Worm (Caenorhabditis elegans): ENCODE data around the gene str-118.
A peak's percentile ranks its signal among the peaks of the same experiment; 100 is the strongest.

Gene str-118

DNA sequence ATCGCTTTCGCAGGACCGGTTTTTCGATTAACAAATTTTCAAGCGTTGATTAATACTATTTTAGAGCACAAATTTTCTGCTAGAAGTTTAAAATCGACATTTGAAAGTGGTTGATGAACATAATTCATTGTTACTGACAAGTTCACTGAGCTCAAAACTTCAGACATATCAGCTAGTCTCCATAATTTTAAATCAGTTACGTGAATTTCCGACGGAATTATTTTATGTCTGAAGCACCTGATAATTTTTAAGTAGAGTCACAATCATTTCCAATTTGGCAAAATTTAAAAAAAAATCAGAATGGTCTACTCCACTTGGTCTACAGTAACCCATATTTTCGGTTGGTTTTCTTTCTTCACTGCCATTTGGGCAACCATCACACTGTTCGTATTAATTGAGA is at the start of gene str-118:
str-118 (plus strand) TSS at position 301 of the 400 bp plus-strand sequence.
- no peak for TF ChIP-seq unc-62 (GFP tag; optimal IDR thresholded peaks at IDR 0.05)
- TF ChIP-seq lsy-12 (tag; optimal IDR thresholded peaks at IDR 0.05) = no peak
- no peak for TF ChIP-seq nhr-23 (tag; optimal IDR thresholded peaks at IDR 0.05)
- TF ChIP-seq nhr-11 (tag; optimal IDR thresholded peaks at IDR 0.05) = no peak
- TF ChIP-seq fkh-2 (tag; optimal IDR thresholded peaks at IDR 0.05) = no peak
- TF ChIP-seq zag-1 (tag; optimal IDR thresholded peaks at IDR 0.05) = no peak
- no peak for TF ChIP-seq nhr-28 (tag; optimal IDR thresholded peaks at IDR 0.05)
- TF ChIP-seq elt-2 (tag; optimal IDR thresholded peaks at IDR 0.05) = no peak
- no peak for TF ChIP-seq pqm-1 (tag; optimal IDR thresholded peaks at IDR 0.05)
- no peak for TF ChIP-seq nhr-67 (tag; optimal IDR thresholded peaks at IDR 0.05)
- no peak for TF ChIP-seq ztf-11 (tag; optimal IDR thresholded peaks at IDR 0.05)
- TF ChIP-seq tbx-2 (tag; optimal IDR thresholded peaks at IDR 0.05) = no peak
- no peak for TF ChIP-seq nhr-77 (tag; optimal IDR thresholded peaks at IDR 0.05)
- TF ChIP-seq ztf-4 (tag; optimal IDR thresholded peaks at IDR 0.05) = no peak
- TF ChIP-seq elt-3 (tag; optimal IDR thresholded peaks at IDR 0.05) = no peak
- no peak for TF ChIP-seq nhr-12 (tag; optimal IDR thresholded peaks at IDR 0.05)
- no peak for TF ChIP-seq pha-4 (tag; optimal IDR thresholded peaks at IDR 0.05)

DNA sequence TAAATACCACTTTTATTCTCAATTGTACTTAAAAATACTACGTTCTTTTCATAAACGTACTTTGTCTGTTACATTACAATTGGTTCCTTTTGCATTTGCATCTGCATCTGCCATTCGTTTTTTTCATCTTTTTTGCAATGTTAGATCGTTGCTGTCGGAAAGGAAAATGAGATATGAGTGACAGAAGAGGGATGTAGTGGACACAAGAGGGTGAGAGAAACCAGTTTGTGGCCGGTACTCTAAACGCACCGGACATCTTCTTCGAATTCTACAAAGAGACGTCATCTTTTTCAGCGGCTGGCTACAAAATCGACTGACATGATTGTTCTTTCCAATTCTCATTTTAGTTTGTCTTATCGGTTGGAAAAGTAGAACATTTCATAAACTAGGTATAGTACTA is 49.2 kb upstream of the str-118 start:
- TF ChIP-seq nfya-1 (tag; optimal IDR thresholded peaks at IDR 0.05; ENCODE audit: insufficient read depth) (peak; percentile 24), daf-12 (tag; optimal IDR thresholded peaks at IDR 0.05) (no peak), unc-62 (GFP tag; optimal IDR thresholded peaks at IDR 0.05) (peak; percentile 78), egl-27 (tag; optimal IDR thresholded peaks at IDR 0.05) (peak; percentile 5), lin-15B (tag; optimal IDR thresholded peaks at IDR 0.05) (no peak), fkh-10 (GFP tag; optimal IDR thresholded peaks at IDR 0.05) (no peak), elt-3 (tag; optimal IDR thresholded peaks at IDR 0.05) (no peak), nhr-25 (tag; optimal IDR thresholded peaks at IDR 0.05) (peak; percentile 78)

DNA sequence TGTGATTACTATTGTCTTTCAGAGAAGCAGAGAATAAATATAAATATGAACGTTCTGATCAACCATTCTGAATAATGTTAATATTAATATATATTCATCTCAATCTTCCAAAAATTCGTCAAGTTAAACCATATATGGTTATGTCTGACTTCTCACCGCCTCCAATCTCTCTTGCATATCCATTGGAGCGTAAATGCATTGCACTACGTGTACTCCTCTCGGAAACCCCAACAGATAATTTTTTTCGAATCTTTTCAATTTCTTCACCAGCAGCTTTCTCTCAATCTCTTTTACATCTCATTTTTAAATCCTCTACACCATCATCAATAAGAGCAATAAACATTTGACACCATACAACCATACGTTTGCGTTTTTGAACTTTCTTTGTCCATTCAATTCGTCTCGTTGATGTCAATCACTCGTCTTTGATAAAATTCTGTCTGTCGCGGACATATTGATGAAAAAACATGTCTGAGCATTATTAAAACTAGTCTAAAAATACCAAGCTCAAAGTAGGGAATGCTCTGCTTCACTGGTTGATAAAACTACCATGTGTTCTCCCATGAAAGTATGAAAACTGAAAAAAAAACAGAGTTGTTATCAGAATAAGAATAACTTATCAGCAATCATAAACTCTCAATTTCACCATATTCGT is 48.5 kb upstream of the str-118 start:
- TF ChIP-seq zag-1 (tag; optimal IDR thresholded peaks at IDR 0.05) (no peak), elt-1 (tag; optimal IDR thresholded peaks at IDR 0.05) (no peak), snpc-4 (tag; optimal IDR thresholded peaks at IDR 0.05) (peak; percentile 42), hmg-11 (tag; optimal IDR thresholded peaks at IDR 0.05) (peak; percentile 57), nhr-25 (tag; optimal IDR thresholded peaks at IDR 0.05) (peak; percentile 41), pqm-1 (tag; optimal IDR thresholded peaks at IDR 0.05) (peak; percentile 50), nfya-1 (tag; optimal IDR thresholded peaks at IDR 0.05; ENCODE audit: insufficient read depth) (peak; percentile 53), aly-2 (tag; optimal IDR thresholded peaks at IDR 0.05) (no peak), lin-15B (tag; optimal IDR thresholded peaks at IDR 0.05) (peak; percentile 73), R02D3.7 (tag; optimal IDR thresholded peaks at IDR 0.05) (no peak), ZK546.5 (tag; optimal IDR thresholded peaks at IDR 0.05) (no peak), skn-1 (tag; optimal IDR thresholded peaks at IDR 0.05) (peak; percentile 31), elt-2 (tag; optimal IDR thresholded peaks at IDR 0.05) (peak; percentile 79), lin-39 (tag; optimal IDR thresholded peaks at IDR 0.05) (peak; percentile 38), eor-1 (tag; optimal IDR thresholded peaks at IDR 0.05) (no peak), jun-1 (tag; optimal IDR thresholded peaks at IDR 0.05) (peak; percentile 8), ceh-28 (tag; optimal IDR thresholded peaks at IDR 0.05) (no peak), unc-39 (tag; optimal IDR thresholded peaks at IDR 0.05) (no peak), pha-4 (tag; optimal IDR thresholded peaks at IDR 0.05) (peak; percentile 76), mdl-1 (tag; optimal IDR thresholded peaks at IDR 0.05) (no peak), nhr-43 (tag; optimal IDR thresholded peaks at IDR 0.05; ENCODE audit: poor library complexity, severe bottlenecking) (peak; percentile 52), nhr-23 (tag; optimal IDR thresholded peaks at IDR 0.05) (peak; percentile 44)
